Fruit fly (Drosophila melanogaster): Measurements from ENCODE around the gene CG6026.

dm6 chr3R:18999906-19000451 lies 33.4 kb upstream of the CG6026 start:
- TF ChIP-seq Dfd (GFP tag; optimal IDR thresholded peaks at IDR 0.05), result no peak
- TF ChIP-seq tll (GFP tag; optimal IDR thresholded peaks at IDR 0.05), result peak in 1 of 2 experiments; percentile 82
- TF ChIP-seq CG16863 (GFP tag; optimal IDR thresholded peaks at IDR 0.05), result no peak
- TF ChIP-seq pho (GFP tag; optimal IDR thresholded peaks at IDR 0.05), result no peak
- TF ChIP-seq Sox102F (GFP tag; optimal IDR thresholded peaks at IDR 0.05), result no peak
- no peak for TF ChIP-seq zen2 (GFP tag; IDR thresholded peaks at IDR 0.05; ENCODE audit: partially characterized antibody)
- TF ChIP-seq ac (GFP tag; optimal IDR thresholded peaks at IDR 0.05), result peak; percentile 33
- TF ChIP-seq amos (GFP tag; IDR thresholded peaks at IDR 0.05; ENCODE audit: partially characterized antibody), result no peak
